Fruit fly (Drosophila melanogaster) whole organism, embryonic: ENCODE results near the gene Jhbp14.
A peak's percentile ranks its signal among the peaks of the same experiment; 100 is the strongest.

Experiments used
- Asciz ChIP-seq: fragments of 200-800 bp; sonication (Bioruptor generic); optimal IDR thresholded peaks from 2 replicates; lab custom pipeline; 2017; ENCODE audit warnings: missing biosample characterization, mild to moderate bottlenecking, missing genetic modification characterization, missing genetic modification reagents
- CG11093 ChIP-seq: fragments of 200-800 bp; sonication (Bioruptor generic); IDR thresholded peaks from 3 replicates; pipeline ENCODE4 v1.3.6; 2022; ENCODE audit warnings: missing biosample characterization, missing genetic modification characterization
- CG11398 ChIP-seq: fragments of 200-800 bp; sonication (Bioruptor generic); optimal IDR thresholded peaks from 2 replicates; lab custom pipeline; 2016; ENCODE audit warnings: missing biosample characterization, missing genetic modification characterization
- CG11723 ChIP-seq: fragments of 200-800 bp; sonication (Bioruptor generic); optimal IDR thresholded peaks from 2 replicates; lab custom pipeline; 2017; ENCODE audit warnings: missing biosample characterization, mild to moderate bottlenecking, missing genetic modification characterization
- CG12104 ChIP-seq: fragments of 200-800 bp; sonication (Bioruptor generic); optimal IDR thresholded peaks from 3 replicates; lab custom pipeline; 2016; ENCODE audit warnings: missing biosample characterization, missing genetic modification characterization
- CG1233 ChIP-seq: fragments of 200-800 bp; sonication (Bioruptor generic); optimal IDR thresholded peaks from 4 replicates; lab custom pipeline; 2018; ENCODE audit warnings: missing biosample characterization, mild to moderate bottlenecking, missing genetic modification characterization
- CG13123 ChIP-seq: fragments of 200-800 bp; sonication (Bioruptor generic); optimal IDR thresholded peaks from 2 replicates; lab custom pipeline; 2016; ENCODE audit warnings: missing biosample characterization, missing genetic modification characterization
- CG13894 ChIP-seq: fragments of 200-800 bp; sonication (Bioruptor generic); optimal IDR thresholded peaks from 3 replicates; lab custom pipeline; 2018; ENCODE audit warnings: missing biosample characterization, mild to moderate bottlenecking, missing genetic modification characterization, moderate library complexity
- CG14441 ChIP-seq: fragments of 200-800 bp; sonication (Bioruptor generic); IDR thresholded peaks from 2 replicates; pipeline ENCODE4 v1.3.6; 2022; ENCODE audit warnings: missing biosample characterization, missing genetic modification characterization
- CG14965 ChIP-seq: fragments of 200-800 bp; sonication (Bioruptor generic); optimal IDR thresholded peaks from 2 replicates; lab custom pipeline; 2016; ENCODE audit warnings: missing biosample characterization, missing genetic modification characterization, borderline replicate concordance
- CG16779 ChIP-seq: fragments of 200-800 bp; sonication (Bioruptor generic); IDR thresholded peaks from 2 replicates; pipeline ENCODE4 v1.3.6; 2022; ENCODE audit warnings: missing biosample characterization, missing genetic modification characterization
- CG17912 ChIP-seq: fragments of 200-800 bp; sonication (Bioruptor generic); optimal IDR thresholded peaks from 2 replicates; lab custom pipeline; 2018; ENCODE audit warnings: missing biosample characterization, mild to moderate bottlenecking, missing genetic modification characterization
- CG18619 ChIP-seq: fragments of 200-800 bp; sonication (Bioruptor generic); optimal IDR thresholded peaks from 3 replicates; lab custom pipeline; 2017; ENCODE audit warnings: missing biosample characterization, mild to moderate bottlenecking, missing genetic modification characterization
- CG2120 ChIP-seq: fragments of 200-800 bp; sonication (Bioruptor generic); optimal IDR thresholded peaks from 3 replicates; lab custom pipeline; 2016; ENCODE audit warnings: missing biosample characterization, missing genetic modification characterization
- CG4282 ChIP-seq: fragments of 200-800 bp; sonication (Bioruptor generic); optimal IDR thresholded peaks from 2 replicates; lab custom pipeline; 2016; ENCODE audit warnings: missing biosample characterization, missing genetic modification characterization
- CG5180 ChIP-seq: fragments of 200-800 bp; sonication (Bioruptor generic); optimal IDR thresholded peaks from 3 replicates; lab custom pipeline; 2017; ENCODE audit warnings: missing biosample characterization, missing genetic modification characterization, mild to moderate bottlenecking, moderate library complexity, missing genetic modification reagents
- CG5245 ChIP-seq: fragments of 200-800 bp; sonication (Bioruptor generic); optimal IDR thresholded peaks from 3 replicates; lab custom pipeline; 2016; ENCODE audit warnings: missing biosample characterization, missing genetic modification characterization
- CG6765 ChIP-seq: fragments of 200-800 bp; sonication (Bioruptor generic); optimal IDR thresholded peaks from 3 replicates; lab custom pipeline; 2017; ENCODE audit warnings: missing biosample characterization, mild to moderate bottlenecking, missing genetic modification characterization
- CG8944 ChIP-seq: fragments of 200-800 bp; sonication (Bioruptor generic); optimal IDR thresholded peaks from 3 replicates; lab custom pipeline; 2016; ENCODE audit warnings: missing biosample characterization, missing genetic modification characterization
- CG9727 ChIP-seq: fragments of 200-800 bp; sonication (Bioruptor generic); optimal IDR thresholded peaks from 3 replicates; lab custom pipeline; 2017; ENCODE audit warnings: missing biosample characterization, mild to moderate bottlenecking, missing genetic modification characterization
- Camta ChIP-seq: fragments of 200-800 bp; sonication (Bioruptor generic); optimal IDR thresholded peaks from 2 replicates; lab custom pipeline; 2016; ENCODE audit warnings: missing biosample characterization, missing genetic modification characterization
- Chrac-16 ChIP-seq: fragments of 200-800 bp; sonication (Bioruptor generic); optimal IDR thresholded peaks from 3 replicates; lab custom pipeline; 2016; ENCODE audit warnings: missing biosample characterization, missing genetic modification characterization
- D19A ChIP-seq: fragments of 200-800 bp; optimal IDR thresholded peaks from 3 replicates; lab custom pipeline; 2019; ENCODE audit warnings: missing biosample characterization, mild to moderate bottlenecking, missing genetic modification characterization, moderate library complexity
- Eip74EF ChIP-seq, 2 experiments: fragments of 200-800 bp in 1 of 2; fragments of >200 bp in 1 of 2; sonication (Bioruptor generic) in 1 of 2; optimal IDR thresholded peaks; 2 replicates each; lab custom pipeline; 2017 to 2019; ENCODE audit warnings: missing biosample characterization in 2 of 2, missing genetic modification characterization in 2 of 2, mild to moderate bottlenecking in 1 of 2, moderate library complexity in 1 of 2
- Hr78 ChIP-seq, 2 experiments: fragments of 200-800 bp in 1 of 2; fragments of >200 bp in 1 of 2; sonication (Bioruptor generic) in 1 of 2; optimal IDR thresholded peaks; 2 replicates each; lab custom pipeline; 2017 to 2019; ENCODE audit warnings: missing biosample characterization in 2 of 2, missing genetic modification characterization in 2 of 2, mild to moderate bottlenecking in 1 of 2, moderate library complexity in 1 of 2
- Mad ChIP-seq: fragments of 200-800 bp; sonication (Bioruptor generic); optimal IDR thresholded peaks from 2 replicates; lab custom pipeline; 2016; ENCODE audit warnings: missing biosample characterization, missing genetic modification characterization
- Neu2 ChIP-seq: fragments of 200-800 bp; sonication (Bioruptor generic); optimal IDR thresholded peaks from 3 replicates; lab custom pipeline; 2016; ENCODE audit warnings: missing biosample characterization, missing genetic modification characterization, borderline replicate concordance
- NfI ChIP-seq: fragments of 200-800 bp; sonication (Bioruptor generic); optimal IDR thresholded peaks from 3 replicates; lab custom pipeline; 2018; ENCODE audit warnings: missing biosample characterization, mild to moderate bottlenecking, missing genetic modification characterization, moderate library complexity
- ac ChIP-seq: fragments of 200-800 bp; sonication (Bioruptor generic); optimal IDR thresholded peaks from 3 replicates; lab custom pipeline; 2017; ENCODE audit warnings: missing biosample characterization, mild to moderate bottlenecking, missing genetic modification characterization
- bcd ChIP-seq: fragments of 200-800 bp; sonication (Bioruptor generic); optimal IDR thresholded peaks from 2 replicates; lab custom pipeline; 2017; ENCODE audit warnings: missing biosample characterization, mild to moderate bottlenecking, missing genetic modification characterization
- bsh ChIP-seq, 2 experiments: fragments of 200-800 bp; sonication (Bioruptor generic); optimal IDR thresholded peaks; 2 replicates each; lab custom pipeline; 2017 to 2018; ENCODE audit warnings: mild to moderate bottlenecking in 2 of 2, missing biosample characterization in 2 of 2, missing genetic modification characterization in 2 of 2, moderate library complexity in 1 of 2
- chif ChIP-seq, 2 experiments: fragments of 200-800 bp; sonication (Bioruptor generic); optimal IDR thresholded peaks; 3 replicates each; lab custom pipeline; 2016; ENCODE audit warnings: missing biosample characterization in 2 of 2, missing genetic modification characterization in 2 of 2
- dan ChIP-seq: fragments of 200-800 bp; sonication (Bioruptor generic); IDR thresholded peaks from 2 replicates; pipeline ENCODE4 v1.3.6; 2022; ENCODE audit warnings: missing biosample characterization, missing genetic modification characterization
- gcm ChIP-seq: fragments of 200-800 bp; sonication (Bioruptor generic); optimal IDR thresholded peaks from 2 replicates; lab custom pipeline; 2019; ENCODE audit warnings: missing biosample characterization, mild to moderate bottlenecking, missing genetic modification characterization, moderate library complexity
- gcm2 ChIP-seq: fragments of 200-800 bp; sonication (Bioruptor generic); optimal IDR thresholded peaks from 2 replicates; lab custom pipeline; 2016; ENCODE audit warnings: missing biosample characterization, missing genetic modification characterization
- grn ChIP-seq: fragments of 200-800 bp; sonication (Bioruptor generic); optimal IDR thresholded peaks from 3 replicates; lab custom pipeline; 2017; ENCODE audit warnings: missing biosample characterization, missing genetic modification characterization
- nerfin-2 ChIP-seq: fragments of 200-800 bp; sonication (Bioruptor generic); IDR thresholded peaks from 2 replicates; pipeline ENCODE4 v1.3.6; 2022; ENCODE audit warnings: missing biosample characterization, missing genetic modification characterization; ENCODE audit not compliant: partially characterized antibody
- oc ChIP-seq: fragments of 200-800 bp; sonication (Bioruptor generic); optimal IDR thresholded peaks from 2 replicates; lab custom pipeline; 2018; ENCODE audit warnings: missing biosample characterization, mild to moderate bottlenecking, missing genetic modification characterization, moderate library complexity
- p53 ChIP-seq: fragments of 200-800 bp; sonication (Bioruptor generic); optimal IDR thresholded peaks from 2 replicates; lab custom pipeline; 2016; ENCODE audit warnings: missing biosample characterization, missing genetic modification characterization
- pb ChIP-seq: fragments of 200-800 bp; sonication (Bioruptor generic); optimal IDR thresholded peaks from 3 replicates; lab custom pipeline; 2016; ENCODE audit warnings: missing biosample characterization, missing genetic modification characterization
- pita ChIP-seq: fragments of 200-800 bp; sonication (Bioruptor generic); optimal IDR thresholded peaks from 2 replicates; lab custom pipeline; 2017; ENCODE audit warnings: missing biosample characterization, mild to moderate bottlenecking, missing genetic modification characterization
- pros ChIP-seq: fragments of 200-800 bp; sonication (Bioruptor generic); optimal IDR thresholded peaks from 3 replicates; lab custom pipeline; 2019; ENCODE audit warnings: missing biosample characterization, mild to moderate bottlenecking, missing genetic modification characterization, moderate library complexity
- row ChIP-seq: fragments of 200-800 bp; sonication (Bioruptor generic); IDR thresholded peaks from 3 replicates; pipeline ENCODE4 v1.3.6; 2022; ENCODE audit warnings: missing biosample characterization, missing genetic modification characterization
- sd ChIP-seq: fragments of 200-800 bp; sonication (Bioruptor generic); optimal IDR thresholded peaks from 3 replicates; lab custom pipeline; 2018; ENCODE audit warnings: missing biosample characterization, mild to moderate bottlenecking, missing genetic modification characterization, moderate library complexity
- sna ChIP-seq: fragments of 200-800 bp; sonication (Bioruptor generic); IDR thresholded peaks from 2 replicates; pipeline ENCODE4 v1.3.6; 2022; ENCODE audit warnings: missing biosample characterization, missing genetic modification characterization; ENCODE audit not compliant: partially characterized antibody
- stc ChIP-seq: fragments of 200-800 bp; sonication (Bioruptor generic); IDR thresholded peaks from 2 replicates; pipeline ENCODE4 v1.3.6; 2022; ENCODE audit warnings: missing biosample characterization, missing genetic modification characterization
- stwl ChIP-seq: fragments of 200-800 bp; sonication (Bioruptor generic); optimal IDR thresholded peaks from 3 replicates; lab custom pipeline; 2018; ENCODE audit warnings: missing biosample characterization, mild to moderate bottlenecking, missing genetic modification characterization, moderate library complexity
- twi ChIP-seq: fragments of 200-800 bp; optimal IDR thresholded peaks from 2 replicates; lab custom pipeline; 2019; ENCODE audit warnings: missing biosample characterization, mild to moderate bottlenecking, missing genetic modification characterization, moderate library complexity
- unpg ChIP-seq: fragments of 200-800 bp; sonication (Bioruptor generic); optimal IDR thresholded peaks from 3 replicates; lab custom pipeline; 2018; ENCODE audit warnings: missing biosample characterization, mild to moderate bottlenecking, missing genetic modification characterization, moderate library complexity
- usp ChIP-seq: fragments of >200 bp; optimal IDR thresholded peaks from 2 replicates; lab custom pipeline; 2017; ENCODE audit warnings: missing biosample characterization, missing genetic modification characterization

Jhbp14 gene

dm6 chr2L:13191894-13192293, 44.4 kb upstream of the Jhbp14 start, which contains the start of the genes CG16974 and Edem2 (continued):
- TF ChIP-seq CG16779 (GFP tag; lab: Robert Waterston, UW) (no peak), CG11398 (no peak), oc (tag; lab: Kevin White, UChicago) (no peak), Eip74EF (GFP tag; optimal IDR thresholded peaks at IDR 0.05; lab: Kevin White, UChicago) (no peak), pb (GFP tag; lab: Kevin White, UChicago) (no peak), CG2120 (GFP tag; lab: Kevin White, UChicago) (peak; percentile 80), CG9727 (GFP tag; lab: Kevin White, UChicago) (peak; percentile 86), CG1233 (peak; percentile 50), twi (tag; lab: Kevin White, UChicago) (no peak), Mad (GFP tag; lab: Kevin White, UChicago) (peak; percentile 54), CG13123 (GFP tag; lab: Kevin White, UChicago) (peak; percentile 64), sd (tag; lab: Kevin White, UChicago) (no peak), CG17912 (GFP tag; lab: Kevin White, UChicago) (no peak), CG14441 (GFP tag; lab: Robert Waterston, UW) (peak; percentile 81), p53 (GFP tag; lab: Kevin White, UChicago) (no peak), gcm2 (no peak), Chrac-16 (peak; percentile 82), CG5245 (GFP tag; lab: Kevin White, UChicago) (peak; percentile 51), chif (GFP tag; optimal IDR thresholded peaks at IDR 0.05; lab: Kevin White, UChicago) (peak in 1 of 2 experiments; percentile 40), dan (GFP tag; lab: Robert Waterston, UW) (no peak), CG14965 (no peak), CG5180 (no peak), D19A (tag; lab: Kevin White, UChicago) (no peak), stc (GFP tag; lab: Robert Waterston, UW) (peak; percentile 69), bcd (GFP tag; lab: Kevin White, UChicago) (peak; percentile 70), gcm (GFP tag; lab: Kevin White, UChicago) (no peak), sna (no peak), pros (GFP tag; lab: Kevin White, UChicago) (no peak), CG11723 (GFP tag; lab: Kevin White, UChicago) (no peak), CG18619 (GFP tag; lab: Kevin White, UChicago) (no peak), unpg (GFP tag; lab: Kevin White, UChicago) (no peak), grn (no peak), NfI (no peak), stwl (tag; lab: Kevin White, UChicago) (peak; percentile 88), CG12104 (GFP tag; lab: Kevin White, UChicago) (peak; percentile 60), ac (GFP tag; lab: Kevin White, UChicago) (no peak), pita (GFP tag; lab: Kevin White, UChicago) (no peak), CG8944 (GFP tag; lab: Kevin White, UChicago) (no peak), CG13894 (tag; lab: Kevin White, UChicago) (no peak), bsh (GFP tag; optimal IDR thresholded peaks at IDR 0.05; lab: Kevin White, UChicago) (no peak), CG11093 (peak; percentile 65; the same call in 2 of the 3 replicates), Hr78 (GFP tag; optimal IDR thresholded peaks at IDR 0.05; lab: Kevin White, UChicago) (no peak), usp (GFP tag; lab: Kevin White, UChicago) (no peak), CG4282 (GFP tag; lab: Kevin White, UChicago) (no peak), CG6765 (no peak), nerfin-2 (GFP tag; lab: Robert Waterston, UW) (no peak), Camta (GFP tag; lab: Kevin White, UChicago) (peak; percentile 14), Neu2 (GFP tag; lab: Kevin White, UChicago) (no peak), Asciz (GFP tag; lab: Kevin White, UChicago) (no peak), row (peak; percentile 71)
